Fruit fly (Drosophila melanogaster) whole organism, embryonic: Measurements from ENCODE around the gene CG13601.

Source experiments
- Antp ChIP-seq: fragments of 200-800 bp; sonication (Bioruptor generic); optimal IDR thresholded peaks from 3 replicates; lab custom pipeline; 2016; ENCODE audit warnings: missing biosample characterization, missing genetic modification characterization
- Bgb ChIP-seq: fragments of 200-800 bp; sonication (Bioruptor generic); IDR thresholded peaks from 2 replicates; pipeline ENCODE4 v1.3.6; 2022; ENCODE audit warnings: missing biosample characterization, missing genetic modification characterization; ENCODE audit not compliant: partially characterized antibody
- CG10274 ChIP-seq: fragments of 200-800 bp; sonication (Bioruptor generic); optimal IDR thresholded peaks from 3 replicates; lab custom pipeline; 2017; ENCODE audit warnings: missing biosample characterization, mild to moderate bottlenecking, missing genetic modification characterization
- CG10431 ChIP-seq: fragments of 200-800 bp; sonication (Bioruptor generic); optimal IDR thresholded peaks from 3 replicates; lab custom pipeline; 2018; ENCODE audit warnings: missing biosample characterization, mild to moderate bottlenecking, missing genetic modification characterization
- CG11247 ChIP-seq: fragments of 200-800 bp; sonication (Bioruptor generic); IDR thresholded peaks from 2 replicates; pipeline ENCODE4 v1.3.6; 2022; ENCODE audit warnings: missing biosample characterization, missing genetic modification characterization
- CG14441 ChIP-seq: fragments of 200-800 bp; sonication (Bioruptor generic); IDR thresholded peaks from 2 replicates; pipeline ENCODE4 v1.3.6; 2022; ENCODE audit warnings: missing biosample characterization, missing genetic modification characterization
- CG14860 ChIP-seq: fragments of 200-800 bp; sonication (Bioruptor generic); IDR thresholded peaks from 3 replicates; pipeline ENCODE4 v1.3.6; 2022; ENCODE audit warnings: missing biosample characterization, missing genetic modification characterization; ENCODE audit not compliant: partially characterized antibody
- CG17328 ChIP-seq: fragments of 200-800 bp; sonication (Bioruptor generic); IDR thresholded peaks from 2 replicates; pipeline ENCODE4 v1.3.6; 2022; ENCODE audit warnings: missing biosample characterization, missing genetic modification characterization
- CG1792 ChIP-seq: fragments of 200-800 bp; sonication (Bioruptor generic); optimal IDR thresholded peaks from 2 replicates; lab custom pipeline; 2016; ENCODE audit warnings: missing biosample characterization, missing genetic modification characterization
- CG18476 ChIP-seq: fragments of 200-800 bp; sonication (Bioruptor generic); optimal IDR thresholded peaks from 2 replicates; lab custom pipeline; 2016; ENCODE audit warnings: missing biosample characterization, mild to moderate bottlenecking, missing genetic modification characterization
- CG31441 ChIP-seq: fragments of 200-800 bp; sonication (Bioruptor generic); IDR thresholded peaks from 2 replicates; pipeline ENCODE4 v1.3.6; 2022; ENCODE audit warnings: missing biosample characterization, missing genetic modification characterization
- CG3726 ChIP-seq: fragments of 200-800 bp; sonication (Bioruptor generic); IDR thresholded peaks from 3 replicates; pipeline ENCODE4, ENCODE4 v1.3.6; 2022; ENCODE audit warnings: missing biosample characterization, missing genetic modification characterization
- CG3847 ChIP-seq: fragments of 200-800 bp; sonication (Bioruptor generic); IDR thresholded peaks from 2 replicates; pipeline ENCODE4 v1.3.6; 2022; ENCODE audit warnings: missing biosample characterization, missing genetic modification characterization
- CG7786 ChIP-seq: fragments of 200-800 bp; sonication (Bioruptor generic); optimal IDR thresholded peaks from 2 replicates; lab custom pipeline; 2016; ENCODE audit warnings: missing biosample characterization, missing genetic modification characterization
- CG8924 ChIP-seq: fragments of 200-800 bp; optimal IDR thresholded peaks from 3 replicates; lab custom pipeline; 2019; ENCODE audit warnings: missing biosample characterization, mild to moderate bottlenecking, missing genetic modification characterization, moderate library complexity
- Chrac-16 ChIP-seq: fragments of 200-800 bp; sonication (Bioruptor generic); optimal IDR thresholded peaks from 3 replicates; lab custom pipeline; 2016; ENCODE audit warnings: missing biosample characterization, missing genetic modification characterization
- CkIIα-i1 ChIP-seq: fragments of 200-800 bp; sonication (Bioruptor generic); IDR thresholded peaks from 2 replicates; pipeline ENCODE4 v1.3.6; 2022; ENCODE audit warnings: missing biosample characterization, missing genetic modification characterization
- D19B ChIP-seq: fragments of 200-800 bp; sonication (Bioruptor generic); optimal IDR thresholded peaks from 2 replicates; lab custom pipeline; 2017; ENCODE audit warnings: missing biosample characterization, mild to moderate bottlenecking, missing genetic modification characterization
- Dek ChIP-seq: fragments of 200-800 bp; sonication (Bioruptor generic); optimal IDR thresholded peaks from 3 replicates; lab custom pipeline; 2019; ENCODE audit warnings: missing biosample characterization, mild to moderate bottlenecking, missing genetic modification characterization, moderate library complexity
- ERR ChIP-seq: fragments of 200-800 bp; sonication (Bioruptor generic); optimal IDR thresholded peaks from 2 replicates; lab custom pipeline; 2016; ENCODE audit warnings: missing biosample characterization, missing genetic modification characterization
- Hr51 ChIP-seq, 2 experiments: fragments of 200-800 bp; sonication (Bioruptor generic); optimal IDR thresholded peaks; 2 replicates in 1 of 2; 3 replicates in 1 of 2; lab custom pipeline; 2016 to 2018; ENCODE audit warnings: missing biosample characterization in 2 of 2, missing genetic modification characterization in 2 of 2, mild to moderate bottlenecking in 1 of 2, moderate library complexity in 1 of 2
- Hsf ChIP-seq: fragments of 200-800 bp; sonication (Bioruptor generic); optimal IDR thresholded peaks from 3 replicates; lab custom pipeline; 2016; ENCODE audit warnings: missing biosample characterization, missing genetic modification characterization
- Lim3 ChIP-seq: fragments of 200-800 bp; sonication (Bioruptor generic); IDR thresholded peaks from 2 replicates; pipeline ENCODE4 v1.3.6; 2022; ENCODE audit warnings: missing biosample characterization, missing genetic modification characterization
- Lpt ChIP-seq: fragments of >200 bp; optimal IDR thresholded peaks from 2 replicates; lab custom pipeline; 2018; ENCODE audit warnings: missing biosample characterization, missing genetic modification characterization
- MBD-R2 ChIP-seq: fragments of 200-800 bp; sonication (Bioruptor generic); IDR thresholded peaks from 2 replicates; pipeline ENCODE4 v1.3.6; 2022; ENCODE audit warnings: missing biosample characterization, missing genetic modification characterization
- Myb ChIP-seq: fragments of 200-800 bp; sonication (Bioruptor generic); optimal IDR thresholded peaks from 2 replicates; lab custom pipeline; 2016; ENCODE audit warnings: missing biosample characterization, missing genetic modification characterization
- Nf-YA ChIP-seq: fragments of 200-800 bp; sonication (Bioruptor generic); IDR thresholded peaks from 2 replicates; pipeline ENCODE4 v1.3.6; 2022; ENCODE audit warnings: missing biosample characterization, missing genetic modification characterization
- Sox100B ChIP-seq: fragments of 200-800 bp; sonication (Bioruptor generic); optimal IDR thresholded peaks from 3 replicates; lab custom pipeline; 2018; ENCODE audit warnings: missing biosample characterization, mild to moderate bottlenecking, missing genetic modification characterization
- YL-1 ChIP-seq: fragments of 200-800 bp; sonication (Bioruptor generic); optimal IDR thresholded peaks from 3 replicates; lab custom pipeline; 2017; ENCODE audit warnings: missing biosample characterization, mild to moderate bottlenecking, missing genetic modification characterization
- ac ChIP-seq: fragments of 200-800 bp; sonication (Bioruptor generic); optimal IDR thresholded peaks from 3 replicates; lab custom pipeline; 2017; ENCODE audit warnings: missing biosample characterization, mild to moderate bottlenecking, missing genetic modification characterization
- ap ChIP-seq: fragments of 200-800 bp; sonication (Bioruptor generic); IDR thresholded peaks from 2 replicates; pipeline ENCODE4 v1.3.6; 2022; ENCODE audit warnings: missing biosample characterization, missing genetic modification characterization
- ase ChIP-seq: fragments of 200-800 bp; sonication (Bioruptor generic); IDR thresholded peaks from 3 replicates; pipeline ENCODE4 v1.3.6; 2022; ENCODE audit warnings: missing biosample characterization, missing genetic modification characterization
- bowl ChIP-seq: fragments of 200-800 bp; sonication (Bioruptor generic); IDR thresholded peaks from 2 replicates; pipeline ENCODE4 v1.3.6; 2022; ENCODE audit warnings: missing biosample characterization, missing genetic modification characterization
- br ChIP-seq: fragments of >200 bp; optimal IDR thresholded peaks from 2 replicates; lab custom pipeline; 2017
- ci ChIP-seq: fragments of 200-800 bp; sonication (Bioruptor generic); IDR thresholded peaks from 3 replicates; pipeline ENCODE4 v1.3.6; 2022; ENCODE audit warnings: missing biosample characterization, missing genetic modification characterization
- da ChIP-seq: fragments of 200-800 bp; sonication (Bioruptor generic); optimal IDR thresholded peaks from 2 replicates; lab custom pipeline; 2016; ENCODE audit warnings: missing biosample characterization, missing genetic modification characterization
- disco-r ChIP-seq: fragments of 200-800 bp; sonication (Bioruptor generic); optimal IDR thresholded peaks from 2 replicates; lab custom pipeline; 2016; ENCODE audit warnings: missing biosample characterization, missing genetic modification characterization
- fd102C ChIP-seq: fragments of 200-800 bp; sonication (Bioruptor generic); optimal IDR thresholded peaks from 2 replicates; lab custom pipeline; 2018; ENCODE audit warnings: missing biosample characterization, mild to moderate bottlenecking, missing genetic modification characterization, moderate library complexity
- gfzf ChIP-seq: fragments of 200-800 bp; sonication (Bioruptor generic); optimal IDR thresholded peaks from 2 replicates; lab custom pipeline; 2016; ENCODE audit warnings: missing biosample characterization, mild to moderate bottlenecking, missing genetic modification characterization, moderate library complexity
- insv ChIP-seq, 2 experiments: fragments of 200-800 bp; sonication (Bioruptor generic); optimal IDR thresholded peaks; 3 replicates each; lab custom pipeline; 2016 to 2018; ENCODE audit warnings: missing biosample characterization in 2 of 2, missing genetic modification characterization in 2 of 2
- jumu ChIP-seq: fragments of 200-800 bp; sonication (Bioruptor generic); optimal IDR thresholded peaks from 3 replicates; lab custom pipeline; 2016; ENCODE audit warnings: missing biosample characterization, missing genetic modification characterization
- kay ChIP-seq: fragments of 200-800 bp; sonication (Bioruptor generic); optimal IDR thresholded peaks from 2 replicates; lab custom pipeline; 2016; ENCODE audit warnings: missing biosample characterization, missing genetic modification characterization
- lbe ChIP-seq: fragments of 200-800 bp; sonication (Bioruptor generic); optimal IDR thresholded peaks from 2 replicates; lab custom pipeline; 2016; ENCODE audit warnings: missing biosample characterization, mild to moderate bottlenecking, missing genetic modification characterization
- onecut ChIP-seq: fragments of 200-800 bp; sonication (Bioruptor generic); IDR thresholded peaks from 2 replicates; pipeline ENCODE4 v1.3.6; 2022; ENCODE audit warnings: missing biosample characterization, missing genetic modification characterization
- pum ChIP-seq: fragments of 200-800 bp; sonication (Bioruptor generic); optimal IDR thresholded peaks from 2 replicates; lab custom pipeline; 2016; ENCODE audit warnings: missing biosample characterization, missing genetic modification characterization
- scrt ChIP-seq: fragments of 200-800 bp; sonication (Bioruptor generic); optimal IDR thresholded peaks from 2 replicates; lab custom pipeline; 2018; ENCODE audit warnings: missing biosample characterization, mild to moderate bottlenecking, missing genetic modification characterization, moderate library complexity
- sens-2 ChIP-seq: fragments of 200-800 bp; sonication (Bioruptor generic); IDR thresholded peaks from 2 replicates; pipeline ENCODE4 v1.3.6; 2022; ENCODE audit warnings: missing biosample characterization, missing genetic modification characterization
- slou ChIP-seq: fragments of 200-800 bp; sonication (Bioruptor generic); optimal IDR thresholded peaks from 3 replicates; lab custom pipeline; 2016; ENCODE audit warnings: missing biosample characterization, missing genetic modification characterization
- slp2 ChIP-seq: fragments of 200-800 bp; sonication (Bioruptor generic); optimal IDR thresholded peaks from 2 replicates; lab custom pipeline; 2016; ENCODE audit warnings: missing biosample characterization, missing genetic modification characterization
- sug ChIP-seq: fragments of 200-800 bp; optimal IDR thresholded peaks from 2 replicates; lab custom pipeline; 2019; ENCODE audit warnings: missing biosample characterization, mild to moderate bottlenecking, missing genetic modification characterization, moderate library complexity
- vnd ChIP-seq: fragments of 200-800 bp; sonication (Bioruptor generic); IDR thresholded peaks from 3 replicates; pipeline ENCODE4 v1.3.6; 2022; ENCODE audit warnings: missing biosample characterization, missing genetic modification characterization; ENCODE audit not compliant: partially characterized antibody
- wor ChIP-seq: fragments of 200-800 bp; sonication (Bioruptor generic); IDR thresholded peaks from 2 replicates; pipeline ENCODE4 v1.3.6; 2022; ENCODE audit warnings: missing biosample characterization, missing genetic modification characterization
- zfh2 ChIP-seq: fragments of 200-800 bp; sonication (Bioruptor generic); optimal IDR thresholded peaks from 2 replicates; lab custom pipeline; 2016; ENCODE audit warnings: missing biosample characterization, missing genetic modification characterization

Gene CG13601

dm6 chr3R:23915042-23915428, 12.4 kb downstream of the CG13601 start (continued):
- TF ChIP-seq jumu (GFP tag; lab: Kevin White, UChicago) (no peak), CG7786 (GFP tag; lab: Kevin White, UChicago) (no peak), CG18476 (GFP tag; lab: Kevin White, UChicago) (peak; percentile 3), Chrac-16 (GFP tag; lab: Kevin White, UChicago) (no peak), CG14441 (peak; percentile 51), wor (GFP tag; lab: Robert Waterston, UW) (0 out of 2 replicates have a peak, but pooled peaks have one; percentile 20), Lim3 (GFP tag; lab: Robert Waterston, UW) (no peak), ase (no peak), gfzf (no peak), CG10431 (GFP tag; lab: Kevin White, UChicago) (no peak), ERR (no peak), YL-1 (GFP tag; lab: Kevin White, UChicago) (no peak), Hr51 (GFP tag; optimal IDR thresholded peaks at IDR 0.05; lab: Kevin White, UChicago) (peak in 1 of 2 experiments; percentile 36), Nf-YA (GFP tag; lab: Robert Waterston, UW) (no peak), Dek (peak; percentile 2), disco-r (GFP tag; lab: Kevin White, UChicago) (no peak), CG17328 (no peak), slou (GFP tag; lab: Kevin White, UChicago) (peak; percentile 5), CG11247 (GFP tag; lab: Robert Waterston, UW) (no peak), bowl (no peak), pum (GFP tag; lab: Kevin White, UChicago) (no peak), CG1792 (GFP tag; lab: Kevin White, UChicago) (no peak), onecut (GFP tag; lab: Robert Waterston, UW) (no peak), MBD-R2 (no peak), ci (0 out of 3 replicates have a peak, but pooled peaks have one; percentile 41), ap (no peak), CG14860 (no peak), Antp (GFP tag; lab: Kevin White, UChicago) (no peak), sens-2 (no peak), br (no peak), CG31441 (no peak), CG3847 (GFP tag; lab: Robert Waterston, UW) (no peak), ac (GFP tag; lab: Kevin White, UChicago) (no peak), da (GFP tag; lab: Kevin White, UChicago) (no peak), Sox100B (GFP tag; lab: Kevin White, UChicago) (no peak), Myb (GFP tag; lab: Kevin White, UChicago) (no peak), CG8924 (peak; percentile 8), Bgb (GFP tag; lab: Robert Waterston, UW) (no peak), CG3726 (no peak), vnd (GFP tag; lab: Robert Waterston, UW) (no peak), zfh2 (GFP tag; lab: Kevin White, UChicago) (no peak), lbe (peak; percentile 93), CG10274 (GFP tag; lab: Kevin White, UChicago) (no peak), D19B (GFP tag; lab: Kevin White, UChicago) (no peak), insv (GFP tag; optimal IDR thresholded peaks at IDR 0.05; lab: Kevin White, UChicago) (no peak), scrt (GFP tag; lab: Kevin White, UChicago) (no peak), CkIIα-i1 (GFP tag; lab: Robert Waterston, UW) (0 out of 2 replicates have a peak, but pooled peaks have one; percentile 19), Hsf (GFP tag; lab: Kevin White, UChicago) (no peak), sug (tag; lab: Kevin White, UChicago) (no peak), kay (GFP tag; lab: Kevin White, UChicago) (no peak), Lpt (GFP tag; lab: Kevin White, UChicago) (no peak), fd102C (GFP tag; lab: Kevin White, UChicago) (no peak), slp2 (no peak)
